Worm (Caenorhabditis elegans): ENCODE measurements around the gene atgp-1.

The atgp-1 gene

DNA sequence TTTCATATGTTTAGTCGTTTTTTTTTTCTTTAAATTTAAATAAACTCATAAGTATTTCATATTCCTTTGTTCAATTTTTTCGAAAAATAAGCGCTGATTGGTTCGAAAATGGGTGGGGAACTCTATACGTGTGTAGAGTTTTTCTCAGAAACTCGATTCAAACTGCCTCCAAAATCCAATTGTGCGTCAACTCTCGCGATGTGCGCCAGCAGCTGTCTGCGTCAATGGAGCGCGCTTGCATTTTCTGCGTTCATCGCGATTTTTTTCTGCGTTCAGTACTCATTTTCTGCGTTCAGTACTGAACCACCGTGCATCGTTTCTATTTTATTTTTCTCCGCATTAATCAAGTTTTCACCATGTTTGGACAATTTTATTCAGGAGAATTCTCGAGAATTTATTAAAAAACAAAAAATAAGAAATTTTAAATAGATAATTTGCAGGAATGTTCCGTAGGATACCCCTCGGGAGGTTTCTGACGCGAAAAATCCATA, 19.4 kb upstream of the atgp-1 start, which contains the start of gene eelo-2:
eelo-2 (plus strand) TSS at position 441 of the 491 bp plus-strand sequence.
- TF ChIP-seq tab-1 (GFP tag; IDR thresholded peaks at IDR 0.05) (no peak; the same call in 1 of the 2 replicates), klf-2 (GFP tag; conservative IDR thresholded peaks at IDR 0.05) (no peak), ref-1 (GFP tag; conservative IDR thresholded peaks at IDR 0.05) (no peak), flt-1 (GFP tag; IDR thresholded peaks at IDR 0.05) (peak; percentile 86), T22C8.4 (GFP tag; IDR thresholded peaks at IDR 0.05) (no peak), cog-1 (tag; optimal IDR thresholded peaks at IDR 0.05) (peak; percentile 81), ztf-23 (GFP tag; IDR thresholded peaks at IDR 0.05) (peak; percentile 84), ztf-29 (GFP tag; IDR thresholded peaks at IDR 0.05) (peak; percentile 70), med-1 (GFP tag; optimal IDR thresholded peaks at IDR 0.05; ENCODE audit: insufficient read depth) (no peak)

DNA sequence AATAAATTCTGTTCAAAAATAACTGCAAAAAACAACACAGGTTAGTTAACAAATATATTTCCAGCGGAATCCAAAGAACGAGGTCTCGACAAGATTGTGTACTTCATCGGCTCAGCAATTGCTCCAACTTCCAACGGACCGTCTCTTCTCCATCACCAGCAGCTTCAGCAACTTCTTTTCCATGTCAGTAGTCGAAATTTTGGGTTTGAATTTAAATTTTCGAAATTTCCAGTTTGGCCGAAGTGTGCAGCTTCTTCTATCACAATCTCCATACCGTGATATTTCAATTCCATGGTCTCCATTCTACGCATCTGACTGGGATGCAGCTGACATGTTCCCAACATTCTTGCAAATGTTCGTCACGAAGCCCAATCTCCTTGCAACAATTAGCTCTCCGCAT, 15.7 kb upstream of the atgp-1 start:
- no peak for TF ChIP-seq T22C8.4 (GFP tag; IDR thresholded peaks at IDR 0.05)
- TF ChIP-seq klf-2 (GFP tag; conservative IDR thresholded peaks at IDR 0.05): no peak
- TF ChIP-seq ref-1 (GFP tag; conservative IDR thresholded peaks at IDR 0.05): no peak
- no peak for TF ChIP-seq cog-1 (tag; optimal IDR thresholded peaks at IDR 0.05)
- no peak for TF ChIP-seq flt-1 (GFP tag; IDR thresholded peaks at IDR 0.05)
- TF ChIP-seq ztf-23 (GFP tag; IDR thresholded peaks at IDR 0.05): no peak
- no peak for TF ChIP-seq ztf-29 (GFP tag; IDR thresholded peaks at IDR 0.05)
- TF ChIP-seq med-1 (GFP tag; optimal IDR thresholded peaks at IDR 0.05; ENCODE audit: insufficient read depth): no peak
- no peak for TF ChIP-seq tab-1 (GFP tag; IDR thresholded peaks at IDR 0.05)

DNA sequence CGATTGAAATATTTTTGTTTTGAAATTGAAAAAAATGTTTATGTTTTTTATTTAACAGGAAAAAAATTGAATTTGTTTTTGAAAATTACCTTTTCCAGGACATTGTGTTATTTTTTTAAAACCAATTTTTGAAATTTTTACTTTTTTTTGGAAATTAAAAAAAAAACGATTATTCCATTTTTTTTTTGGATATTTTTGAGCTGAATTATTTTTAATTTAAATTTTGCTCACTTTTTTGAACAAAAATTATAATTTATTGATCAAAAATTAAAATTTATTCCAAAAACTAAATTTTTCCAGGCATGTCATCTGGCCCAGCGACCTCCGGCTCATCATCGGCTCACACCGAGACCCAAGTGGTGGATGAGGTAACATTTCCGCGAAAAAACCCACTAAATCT, 14.1 kb upstream of the atgp-1 start, which contains the start of gene gtf-2E1:
gtf-2E1 (plus strand) TSS at position 301 of the 400 bp plus-strand sequence.
- no peak for TF ChIP-seq med-1 (GFP tag; optimal IDR thresholded peaks at IDR 0.05; ENCODE audit: insufficient read depth)
- TF ChIP-seq ztf-23 (GFP tag; IDR thresholded peaks at IDR 0.05): no peak
- no peak for TF ChIP-seq flt-1 (GFP tag; IDR thresholded peaks at IDR 0.05)
- no peak for TF ChIP-seq tab-1 (GFP tag; IDR thresholded peaks at IDR 0.05)

DNA sequence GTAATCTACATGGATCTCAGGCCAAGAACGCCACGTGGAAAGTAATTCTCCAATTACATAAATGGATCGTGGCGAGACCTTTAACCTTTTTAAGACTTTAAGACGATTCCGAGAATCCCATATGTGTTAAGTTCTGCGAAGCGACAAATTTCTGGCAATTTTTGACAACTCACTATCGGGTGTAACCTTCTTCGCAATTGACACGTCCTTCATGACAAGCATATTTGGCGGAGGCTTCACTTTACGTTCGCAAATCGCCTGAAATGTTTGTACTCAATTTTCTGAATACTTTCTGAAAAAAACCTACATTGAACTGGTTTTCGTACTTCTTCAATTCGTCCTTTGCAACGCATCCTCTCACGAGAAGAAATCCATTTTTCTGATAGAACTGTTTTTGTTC, 10.3 kb upstream of the atgp-1 start:
- TF ChIP-seq flt-1 (GFP tag; IDR thresholded peaks at IDR 0.05): no peak
- no peak for TF ChIP-seq T22C8.4 (GFP tag; IDR thresholded peaks at IDR 0.05)
- no peak for TF ChIP-seq tab-1 (GFP tag; IDR thresholded peaks at IDR 0.05)
- no peak for TF ChIP-seq ref-1 (GFP tag; conservative IDR thresholded peaks at IDR 0.05)
- no peak for TF ChIP-seq ztf-23 (GFP tag; IDR thresholded peaks at IDR 0.05)

DNA sequence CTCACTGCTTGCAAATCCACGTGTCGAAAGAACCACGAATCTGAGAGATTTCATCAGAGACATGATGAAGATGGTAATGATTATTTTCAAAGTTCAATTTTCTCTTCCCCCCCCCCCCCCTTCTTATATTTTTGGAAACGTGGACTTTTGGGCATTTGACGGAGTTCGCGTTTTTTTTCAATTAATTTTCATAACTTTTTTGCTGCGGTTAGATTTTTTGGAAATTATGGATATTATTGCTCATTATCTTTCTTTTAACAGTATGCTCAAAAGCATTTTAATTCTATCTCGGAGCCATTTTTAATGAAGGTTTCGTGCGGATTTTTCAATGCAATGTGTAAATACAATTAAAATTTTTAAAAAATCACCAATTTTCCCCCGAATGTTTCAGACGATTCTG, 9.8 kb upstream of the atgp-1 start, which contains the start of gene phyh-1:
phyh-1 (minus strand) TSS at position 101 of the 400 bp plus-strand sequence.
- TF ChIP-seq med-1 (GFP tag; optimal IDR thresholded peaks at IDR 0.05; ENCODE audit: insufficient read depth) (no peak), T22C8.4 (GFP tag; IDR thresholded peaks at IDR 0.05) (no peak), cog-1 (tag; optimal IDR thresholded peaks at IDR 0.05) (no peak), flt-1 (GFP tag; IDR thresholded peaks at IDR 0.05) (no peak), ref-1 (GFP tag; conservative IDR thresholded peaks at IDR 0.05) (no peak), tab-1 (GFP tag; IDR thresholded peaks at IDR 0.05) (no peak), ztf-23 (GFP tag; IDR thresholded peaks at IDR 0.05) (no peak), klf-2 (GFP tag; conservative IDR thresholded peaks at IDR 0.05) (no peak), ztf-29 (GFP tag; IDR thresholded peaks at IDR 0.05) (no peak)

DNA sequence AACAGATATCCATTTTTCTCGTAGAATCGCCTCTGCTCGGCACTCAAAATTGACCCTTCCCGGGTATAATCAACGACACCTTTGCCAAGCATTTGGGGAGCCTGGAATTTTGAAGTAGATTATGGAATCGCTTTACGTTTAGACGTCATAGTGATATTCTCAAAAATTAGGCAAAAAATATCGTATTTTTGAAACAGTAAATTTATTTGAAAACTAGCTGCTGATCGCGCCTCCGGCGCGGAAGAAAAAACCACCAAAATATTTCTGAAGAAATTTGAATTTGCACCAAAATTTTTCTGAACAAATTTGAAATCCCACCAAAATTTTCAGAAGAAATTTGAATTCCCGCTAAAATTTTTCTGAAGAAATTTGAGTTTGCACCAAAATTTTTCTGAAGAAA, 6.8 kb upstream of the atgp-1 start, which contains the start of gene ZK550.6:
ZK550.6 (minus strand) TSS at position 101 of the 400 bp plus-strand sequence.
- TF ChIP-seq med-1 (GFP tag; optimal IDR thresholded peaks at IDR 0.05; ENCODE audit: insufficient read depth) (no peak), tab-1 (GFP tag; IDR thresholded peaks at IDR 0.05) (no peak), ztf-23 (GFP tag; IDR thresholded peaks at IDR 0.05) (no peak), flt-1 (GFP tag; IDR thresholded peaks at IDR 0.05) (no peak), klf-2 (GFP tag; conservative IDR thresholded peaks at IDR 0.05) (no peak), cog-1 (tag; optimal IDR thresholded peaks at IDR 0.05) (no peak)

DNA sequence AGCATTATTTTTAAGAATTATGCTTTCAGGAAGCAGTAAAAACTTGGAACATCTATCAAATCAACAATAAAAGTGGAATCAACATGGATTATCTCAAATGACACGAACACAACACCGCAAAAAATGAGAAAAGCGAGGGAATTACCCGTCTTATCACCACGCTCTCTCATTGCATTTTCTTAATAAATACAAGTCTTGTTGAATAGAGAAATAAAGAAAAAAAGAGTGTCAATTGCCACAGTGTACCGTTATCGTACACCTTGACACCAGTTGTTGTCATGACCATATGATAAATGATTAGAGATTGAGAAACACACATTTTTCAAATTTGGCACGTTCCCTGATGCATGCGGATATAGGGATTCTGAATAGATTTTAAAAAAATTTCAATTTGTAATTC, 5.4 kb upstream of the atgp-1 start:
- no peak for TF ChIP-seq klf-2 (GFP tag; conservative IDR thresholded peaks at IDR 0.05)
- no peak for TF ChIP-seq tab-1 (GFP tag; IDR thresholded peaks at IDR 0.05)
- TF ChIP-seq T22C8.4 (GFP tag; IDR thresholded peaks at IDR 0.05): no peak
- no peak for TF ChIP-seq med-1 (GFP tag; optimal IDR thresholded peaks at IDR 0.05; ENCODE audit: insufficient read depth)
- no peak for TF ChIP-seq ztf-29 (GFP tag; IDR thresholded peaks at IDR 0.05)
- TF ChIP-seq cog-1 (tag; optimal IDR thresholded peaks at IDR 0.05): no peak
- TF ChIP-seq ref-1 (GFP tag; conservative IDR thresholded peaks at IDR 0.05): no peak
- no peak for TF ChIP-seq ztf-23 (GFP tag; IDR thresholded peaks at IDR 0.05)
- TF ChIP-seq flt-1 (GFP tag; IDR thresholded peaks at IDR 0.05): no peak

DNA sequence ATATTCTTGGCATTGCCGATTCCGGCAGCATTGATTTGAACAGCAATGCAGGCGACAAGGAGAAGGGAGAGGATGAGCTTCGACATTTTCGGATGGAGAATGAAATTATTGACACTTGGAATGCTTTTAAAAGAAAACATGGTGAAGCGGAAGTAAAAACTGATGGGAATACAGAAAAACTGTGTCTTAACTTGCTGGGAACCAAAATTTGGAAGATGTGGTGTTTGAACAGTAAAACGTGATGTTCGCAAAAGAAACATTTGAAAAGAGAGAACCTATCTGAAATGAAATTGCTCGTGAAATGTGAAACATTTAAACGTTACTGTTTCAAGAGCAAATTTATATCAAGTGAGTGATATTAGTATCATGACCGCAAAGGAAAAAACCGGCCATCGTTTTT, 4.4 kb upstream of the atgp-1 start, which contains the start of gene F26D10.13:
F26D10.13 (minus strand) TSS at position 101 of the 400 bp plus-strand sequence.
- TF ChIP-seq klf-2 (GFP tag; conservative IDR thresholded peaks at IDR 0.05): no peak
- TF ChIP-seq ztf-23 (GFP tag; IDR thresholded peaks at IDR 0.05): no peak
- no peak for TF ChIP-seq T22C8.4 (GFP tag; IDR thresholded peaks at IDR 0.05)
- no peak for TF ChIP-seq tab-1 (GFP tag; IDR thresholded peaks at IDR 0.05)
- no peak for TF ChIP-seq flt-1 (GFP tag; IDR thresholded peaks at IDR 0.05)
- TF ChIP-seq cog-1 (tag; optimal IDR thresholded peaks at IDR 0.05): no peak
- TF ChIP-seq ztf-29 (GFP tag; IDR thresholded peaks at IDR 0.05): no peak
- TF ChIP-seq ref-1 (GFP tag; conservative IDR thresholded peaks at IDR 0.05): no peak
- no peak for TF ChIP-seq med-1 (GFP tag; optimal IDR thresholded peaks at IDR 0.05; ENCODE audit: insufficient read depth)

DNA sequence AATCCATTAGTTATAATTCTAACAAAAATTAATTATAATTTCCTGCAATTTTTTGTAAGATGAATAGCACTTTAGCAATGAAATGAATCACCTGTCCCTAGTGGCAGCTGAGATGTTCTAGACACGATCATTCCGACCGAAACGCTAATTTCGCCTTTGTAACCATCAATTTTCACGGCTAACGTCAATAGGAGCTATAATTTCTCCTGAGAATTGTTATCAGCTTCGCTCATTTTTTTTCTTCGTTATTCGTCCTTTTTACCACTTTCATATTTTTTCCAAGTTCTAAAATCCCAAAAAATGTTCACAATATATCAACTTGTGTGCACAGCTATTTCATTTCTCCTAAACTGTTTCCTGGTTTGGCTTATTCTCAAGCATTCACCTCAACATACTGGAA, 3.9 kb upstream of the atgp-1 start, which contains the start of gene str-187:
str-187 (plus strand) TSS at position 301 of the 400 bp plus-strand sequence.
- TF ChIP-seq flt-1 (GFP tag; IDR thresholded peaks at IDR 0.05) (no peak), med-1 (GFP tag; optimal IDR thresholded peaks at IDR 0.05; ENCODE audit: insufficient read depth) (no peak), T22C8.4 (GFP tag; IDR thresholded peaks at IDR 0.05) (no peak), klf-2 (GFP tag; conservative IDR thresholded peaks at IDR 0.05) (no peak), ztf-23 (GFP tag; IDR thresholded peaks at IDR 0.05) (no peak), tab-1 (GFP tag; IDR thresholded peaks at IDR 0.05) (no peak), ref-1 (GFP tag; conservative IDR thresholded peaks at IDR 0.05) (no peak)

DNA sequence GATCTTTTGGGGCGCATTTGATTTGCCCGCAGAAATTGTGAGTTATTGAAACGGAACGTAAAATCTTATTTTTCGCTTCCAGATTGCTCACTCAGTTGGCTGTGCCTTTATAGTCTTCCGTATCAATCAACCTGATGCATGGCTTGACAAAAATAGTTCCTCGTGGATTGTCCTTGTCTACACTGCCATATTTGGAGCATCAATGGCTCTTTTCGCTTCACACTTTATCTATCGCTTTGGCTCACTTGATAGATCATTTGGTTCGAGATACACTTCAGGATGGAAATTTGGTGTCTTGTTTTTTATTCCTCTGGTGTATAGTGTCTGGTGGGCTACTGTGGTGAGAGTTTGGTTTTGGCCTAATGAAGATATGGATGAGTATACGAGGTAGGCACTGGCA, 3.4 kb upstream of the atgp-1 start:
- TF ChIP-seq T22C8.4 (GFP tag; IDR thresholded peaks at IDR 0.05) (no peak), ref-1 (GFP tag; conservative IDR thresholded peaks at IDR 0.05) (no peak), flt-1 (GFP tag; IDR thresholded peaks at IDR 0.05) (no peak), ztf-23 (GFP tag; IDR thresholded peaks at IDR 0.05) (no peak)

Measured in whole organism, midembryonic.